Worm (Caenorhabditis elegans) whole organism, L2 larva: ENCODE data around the gene bath-4.

Experiments
- C34F6.9 ChIP-seq: fragments of 150-350 bp; optimal IDR thresholded peaks from 2 replicates; lab custom pipeline; 2014; ENCODE audit warnings: missing biosample characterization, missing genetic modification characterization
- R02D3.7 ChIP-seq: fragments of 150-350 bp; optimal IDR thresholded peaks from 2 replicates; lab custom pipeline; 2014; ENCODE audit warnings: missing biosample characterization, missing genetic modification characterization
- Y55F3AM.14 ChIP-seq: fragments of 200-800 bp; sonication (Bioruptor generic); optimal IDR thresholded peaks from 2 replicates; lab custom pipeline; 2018; ENCODE audit warnings: mild to moderate bottlenecking, missing genetic modification characterization, missing compliant biosample characterization
- unc-62 ChIP-seq: fragments of 150-350 bp; optimal IDR thresholded peaks from 2 replicates; lab custom pipeline; 2014; ENCODE audit warnings: missing biosample characterization, missing genetic modification reagents, missing genetic modification characterization
- zag-1 ChIP-seq: fragments of 150-350 bp; optimal IDR thresholded peaks from 2 replicates; lab custom pipeline; 2014; ENCODE audit warnings: missing biosample characterization, missing genetic modification characterization
- ztf-1 ChIP-seq: fragments of 200-800 bp; sonication (Bioruptor generic); conservative IDR thresholded peaks from 2 replicates; pipeline ENCODE4 v1.3.6; 2022; ENCODE audit warnings: missing genetic modification characterization, missing compliant biosample characterization

DNA sequence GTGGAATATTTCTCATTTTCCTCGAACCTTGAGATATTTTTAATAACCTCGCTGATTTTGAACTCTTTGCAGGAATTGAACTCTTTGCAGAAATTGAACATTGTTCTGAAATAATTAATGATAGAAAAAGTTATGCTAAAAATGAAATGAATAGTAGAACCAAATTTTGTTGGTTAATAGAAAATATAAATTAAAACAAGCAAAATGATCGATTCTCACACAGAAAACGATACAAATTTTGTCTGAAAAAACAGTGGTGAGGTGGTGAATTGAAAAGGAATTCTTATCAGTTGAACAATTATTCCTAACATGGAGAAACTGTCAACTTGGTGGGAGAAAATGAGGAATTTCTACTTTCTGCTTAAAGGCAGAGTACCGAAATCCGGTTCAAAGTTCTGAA, 33.1 kb downstream of the bath-4 start, which contains the start of gene math-6:
- TF ChIP-seq unc-62 (GFP tag; lab: Kevin White, UChicago): no peak
- TF ChIP-seq R02D3.7 (tag; lab: Kevin White, UChicago): no peak
- TF ChIP-seq C34F6.9: no peak
- no peak for TF ChIP-seq ztf-1 (GFP tag; lab: Robert Waterston, UW)
- no peak for TF ChIP-seq Y55F3AM.14 (GFP tag; lab: Kevin White, UChicago)
- no peak for TF ChIP-seq zag-1
